Worm (Caenorhabditis elegans): ENCODE data around the gene sdha-1.

The sdha-1 gene

ce11 chrX:8563663-8564450 lies 18.0 kb upstream of the sdha-1 start (continued):
- TF ChIP-seq elt-3 (tag; optimal IDR thresholded peaks at IDR 0.05) (peak in 1 of 3 experiments; percentile 66), hmg-11 (tag; optimal IDR thresholded peaks at IDR 0.05) (no peak), R02D3.7 (tag; optimal IDR thresholded peaks at IDR 0.05) (no peak), fos-1 (tag; optimal IDR thresholded peaks at IDR 0.05) (no peak), mml-1 (tag; optimal IDR thresholded peaks at IDR 0.05) (no peak), nhr-77 (tag; optimal IDR thresholded peaks at IDR 0.05) (no peak), nhr-11 (tag; optimal IDR thresholded peaks at IDR 0.05) (no peak), nhr-76 (tag; optimal IDR thresholded peaks at IDR 0.05) (no peak), ztf-11 (tag; optimal IDR thresholded peaks at IDR 0.05) (no peak), elt-2 (tag; optimal IDR thresholded peaks at IDR 0.05) (peak; percentile 49), nhr-25 (tag; optimal IDR thresholded peaks at IDR 0.05) (no peak), nhr-43 (tag; optimal IDR thresholded peaks at IDR 0.05; ENCODE audit: poor library complexity, severe bottlenecking) (peak; percentile 4)

- TF ChIP-seq elt-1 (tag; optimal IDR thresholded peaks at IDR 0.05) (no peak), unc-62 (GFP tag; optimal IDR thresholded peaks at IDR 0.05) (no peak), nhr-76 (tag; optimal IDR thresholded peaks at IDR 0.05) (no peak), nhr-237 (tag; optimal IDR thresholded peaks at IDR 0.05) (no peak), ceh-82 (tag; optimal IDR thresholded peaks at IDR 0.05) (no peak), nhr-12 (tag; optimal IDR thresholded peaks at IDR 0.05) (no peak), lin-39 (tag; optimal IDR thresholded peaks at IDR 0.05) (no peak), nhr-23 (tag; optimal IDR thresholded peaks at IDR 0.05) (no peak), aly-2 (tag; optimal IDR thresholded peaks at IDR 0.05) (no peak), R02D3.7 (tag; optimal IDR thresholded peaks at IDR 0.05) (no peak), nhr-77 (tag; optimal IDR thresholded peaks at IDR 0.05) (no peak), jun-1 (tag; optimal IDR thresholded peaks at IDR 0.05) (no peak), nhr-67 (tag; optimal IDR thresholded peaks at IDR 0.05) (no peak), fos-1 (tag; optimal IDR thresholded peaks at IDR 0.05) (no peak), egl-27 (tag; optimal IDR thresholded peaks at IDR 0.05) (no peak), mdl-1 (tag; optimal IDR thresholded peaks at IDR 0.05) (no peak), zag-1 (tag; optimal IDR thresholded peaks at IDR 0.05) (no peak), pqm-1 (tag; optimal IDR thresholded peaks at IDR 0.05) (no peak), mml-1 (tag; optimal IDR thresholded peaks at IDR 0.05) (no peak), daf-12 (tag; optimal IDR thresholded peaks at IDR 0.05) (no peak)
Measured at ce11 chrX:8562586-8562985, 16.8 kb upstream of the sdha-1 start.

- TF ChIP-seq lin-39 (tag; optimal IDR thresholded peaks at IDR 0.05) (peak; percentile 68), ztf-4 (tag; optimal IDR thresholded peaks at IDR 0.05) (no peak), sea-2 (GFP tag; optimal IDR thresholded peaks at IDR 0.05) (peak; percentile 12), nhr-43 (tag; optimal IDR thresholded peaks at IDR 0.05; ENCODE audit: poor library complexity, severe bottlenecking) (no peak), nhr-11 (tag; optimal IDR thresholded peaks at IDR 0.05) (no peak), eor-1 (tag; optimal IDR thresholded peaks at IDR 0.05) (no peak), pqm-1 (tag; optimal IDR thresholded peaks at IDR 0.05) (no peak), nhr-25 (tag; optimal IDR thresholded peaks at IDR 0.05) (peak; percentile 26), daf-12 (tag; optimal IDR thresholded peaks at IDR 0.05) (no peak), tbx-2 (tag; optimal IDR thresholded peaks at IDR 0.05) (no peak), snpc-4 (tag; optimal IDR thresholded peaks at IDR 0.05) (no peak), nfya-1 (tag; optimal IDR thresholded peaks at IDR 0.05; ENCODE audit: insufficient read depth) (peak; percentile 64), unc-39 (tag; optimal IDR thresholded peaks at IDR 0.05) (no peak), pha-4 (tag; optimal IDR thresholded peaks at IDR 0.05) (peak; percentile 1), nhr-28 (tag; optimal IDR thresholded peaks at IDR 0.05) (no peak), nhr-77 (tag; optimal IDR thresholded peaks at IDR 0.05) (no peak)
Measured at ce11 chrX:8556614-8557196, 10.9 kb upstream of the sdha-1 start, which contains the start of gene utx-1. utx-1 (plus strand) TSS chrX:8557146.

DNA sequence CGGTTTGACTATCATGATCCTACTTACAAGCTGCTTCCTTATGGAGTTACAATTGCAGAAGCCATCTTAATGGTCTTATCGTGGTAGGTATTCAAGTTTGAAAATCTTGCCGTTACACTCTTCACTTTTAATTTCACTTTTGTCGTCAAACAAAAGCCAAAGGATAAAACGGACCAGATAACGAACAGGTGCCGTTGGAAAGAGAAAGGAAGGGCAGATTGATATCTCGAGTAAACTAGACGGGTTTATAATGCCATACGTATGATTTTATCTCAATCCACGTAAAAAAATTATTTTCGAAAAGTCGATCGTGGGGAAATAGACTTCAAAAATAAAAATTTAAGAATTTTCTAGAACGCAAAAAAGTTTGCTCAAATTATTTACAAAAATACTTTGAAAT lies 8.2 kb upstream of the sdha-1 start:
- no peak for TF ChIP-seq nfya-1 (tag; optimal IDR thresholded peaks at IDR 0.05; ENCODE audit: insufficient read depth)
- no peak for TF ChIP-seq egl-27 (tag; optimal IDR thresholded peaks at IDR 0.05)
- TF ChIP-seq nhr-28 (tag; optimal IDR thresholded peaks at IDR 0.05) = no peak
- no peak for TF ChIP-seq sea-2 (GFP tag; optimal IDR thresholded peaks at IDR 0.05)
- peak; percentile 52 for TF ChIP-seq nhr-25 (tag; optimal IDR thresholded peaks at IDR 0.05)
- no peak for TF ChIP-seq lsy-12 (tag; optimal IDR thresholded peaks at IDR 0.05)
- no peak for TF ChIP-seq nhr-12 (tag; optimal IDR thresholded peaks at IDR 0.05)
- TF ChIP-seq elt-1 (tag; optimal IDR thresholded peaks at IDR 0.05) = peak; percentile 83

Measured in whole organism, L3 larva.